Worm (Caenorhabditis elegans) whole organism, L2 larva: Measurements from ENCODE around the gene F47B8.8.

Experiments used
- F13H6.1 ChIP-seq: sonication (generic microtip); optimal IDR thresholded peaks from 2 replicates; lab custom pipeline; 2016; ENCODE audit warnings: missing genetic modification characterization, missing compliant biosample characterization
- R02D3.7 ChIP-seq: fragments of 150-350 bp; optimal IDR thresholded peaks from 2 replicates; lab custom pipeline; 2014; ENCODE audit warnings: missing biosample characterization, missing genetic modification characterization
- dmd-4 ChIP-seq: sonication (generic microtip); optimal IDR thresholded peaks from 2 replicates; lab custom pipeline; 2017; ENCODE audit warnings: missing biosample characterization, missing genetic modification characterization
- mbf-1 ChIP-seq: sonication (generic microtip); optimal IDR thresholded peaks from 2 replicates; lab custom pipeline; 2017; ENCODE audit warnings: missing biosample characterization, missing genetic modification characterization
- nhr-129 ChIP-seq: fragments of 150-350 bp; optimal IDR thresholded peaks from 2 replicates; lab custom pipeline; 2014; ENCODE audit warnings: missing biosample characterization, missing genetic modification characterization
- skn-1 ChIP-seq: sonication (generic microtip); optimal IDR thresholded peaks from 2 replicates; lab custom pipeline; 2017; ENCODE audit warnings: missing biosample characterization, missing genetic modification characterization
- sma-3 ChIP-seq: sonication (generic microtip); optimal IDR thresholded peaks from 2 replicates; lab custom pipeline; 2016; ENCODE audit warnings: missing genetic modification reagents, missing genetic modification characterization, missing compliant biosample characterization
- snpc-4 ChIP-seq: fragments of 150-350 bp; optimal IDR thresholded peaks from 2 replicates; lab custom pipeline; 2014; ENCODE audit warnings: missing biosample characterization, missing genetic modification characterization
- zag-1 ChIP-seq: fragments of 150-350 bp; optimal IDR thresholded peaks from 2 replicates; lab custom pipeline; 2014; ENCODE audit warnings: missing biosample characterization, missing genetic modification characterization
- ztf-11 ChIP-seq: sonication (generic microtip); optimal IDR thresholded peaks from 2 replicates; lab custom pipeline; 2017; ENCODE audit warnings: missing biosample characterization, missing genetic modification characterization

DNA sequence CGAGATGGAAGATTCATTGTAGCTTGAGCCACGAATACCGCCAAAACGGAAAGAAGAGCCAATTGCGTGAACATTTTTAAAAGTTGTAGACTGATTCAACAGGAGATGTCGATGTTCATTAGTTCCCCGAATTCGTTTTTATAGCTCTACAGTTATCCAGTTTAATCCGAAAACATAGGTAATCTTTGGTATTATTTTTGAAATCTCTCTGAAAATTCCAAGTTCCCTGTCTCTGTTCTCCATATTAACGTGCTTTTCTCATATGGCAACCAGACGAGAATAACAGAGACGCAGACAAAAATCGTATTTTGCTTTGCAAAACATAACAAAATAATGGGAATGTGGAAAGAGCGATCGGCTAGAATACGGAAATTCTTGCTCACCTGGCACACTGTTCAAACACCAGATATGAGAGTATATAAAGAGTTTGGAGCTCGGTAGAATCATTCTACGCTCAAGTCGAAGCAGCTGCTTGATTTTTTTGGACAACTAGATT, 31.9 kb upstream of the F47B8.8 start, which contains the start of the genes spig-3 and F14D7.12:
- no peak for TF ChIP-seq skn-1
- TF ChIP-seq zag-1 (tag; lab: Kevin White, UChicago): no peak
- TF ChIP-seq dmd-4 (tag; lab: Kevin White, UChicago): no peak
- TF ChIP-seq mbf-1 (tag; lab: Kevin White, UChicago): no peak
- TF ChIP-seq ztf-11 (tag; lab: Kevin White, UChicago): no peak
- TF ChIP-seq R02D3.7: no peak
- TF ChIP-seq F13H6.1 (tag; lab: Kevin White, UChicago): no peak
- TF ChIP-seq snpc-4 (tag; lab: Kevin White, UChicago): no peak
- no peak for TF ChIP-seq sma-3 (GFP tag; lab: Kevin White, UChicago)
- no peak for TF ChIP-seq nhr-129 (tag; lab: Kevin White, UChicago)
